Worm (Caenorhabditis elegans) whole organism, L2 larva: Measurements from ENCODE around the gene B0462.4.

Experiments used
- aly-2 ChIP-seq: fragments of 150-350 bp; optimal IDR thresholded peaks from 2 replicates; lab custom pipeline; 2014; ENCODE audit warnings: missing biosample characterization, missing genetic modification characterization
- ama-1 ChIP-seq: fragments of 150-350 bp; optimal IDR thresholded peaks from 2 replicates; lab custom pipeline; 2018; ENCODE audit warnings: inconsistent platforms
- elt-3 ChIP-seq: sonication (generic microtip); optimal IDR thresholded peaks from 2 replicates; lab custom pipeline; 2017; ENCODE audit warnings: missing biosample characterization, missing genetic modification characterization
- fos-1 ChIP-seq: fragments of 150-350 bp; optimal IDR thresholded peaks from 2 replicates; lab custom pipeline; 2014; ENCODE audit warnings: missing biosample characterization, missing genetic modification characterization
- mdl-1 ChIP-seq, 2 experiments: fragments of 150-350 bp in 1 of 2; sonication (generic microtip) in 1 of 2; optimal IDR thresholded peaks; 2 replicates each; lab custom pipeline; 2017; ENCODE audit warnings: missing biosample characterization in 2 of 2, missing genetic modification characterization in 2 of 2
- nhr-11 ChIP-seq: fragments of 150-350 bp; optimal IDR thresholded peaks from 2 replicates; lab custom pipeline; 2014; ENCODE audit warnings: missing biosample characterization, missing genetic modification characterization
- nhr-12 ChIP-seq: fragments of 150-350 bp; optimal IDR thresholded peaks from 2 replicates; lab custom pipeline; 2014; ENCODE audit warnings: missing biosample characterization, missing genetic modification characterization
- nhr-21 ChIP-seq: fragments of 150-350 bp; optimal IDR thresholded peaks from 2 replicates; lab custom pipeline; 2014; ENCODE audit warnings: missing biosample characterization, missing genetic modification characterization
- peb-1 ChIP-seq: fragments of 150-350 bp; optimal IDR thresholded peaks from 2 replicates; lab custom pipeline; 2014; ENCODE audit warnings: missing biosample characterization, missing genetic modification characterization
- snpc-4 ChIP-seq: fragments of 150-350 bp; optimal IDR thresholded peaks from 2 replicates; lab custom pipeline; 2014; ENCODE audit warnings: missing biosample characterization, missing genetic modification characterization
- unc-55 ChIP-seq: fragments of 150-350 bp; sonication (generic microtip); optimal IDR thresholded peaks from 3 replicates; lab custom pipeline; 2014; ENCODE audit warnings: missing biosample characterization, missing genetic modification reagents, missing genetic modification characterization
- unc-62 ChIP-seq: fragments of 150-350 bp; optimal IDR thresholded peaks from 2 replicates; lab custom pipeline; 2014; ENCODE audit warnings: missing biosample characterization, missing genetic modification reagents, missing genetic modification characterization
- ztf-1 ChIP-seq: fragments of 200-800 bp; sonication (Bioruptor generic); conservative IDR thresholded peaks from 2 replicates; pipeline ENCODE4 v1.3.6; 2022; ENCODE audit warnings: missing genetic modification characterization, missing compliant biosample characterization

DNA sequence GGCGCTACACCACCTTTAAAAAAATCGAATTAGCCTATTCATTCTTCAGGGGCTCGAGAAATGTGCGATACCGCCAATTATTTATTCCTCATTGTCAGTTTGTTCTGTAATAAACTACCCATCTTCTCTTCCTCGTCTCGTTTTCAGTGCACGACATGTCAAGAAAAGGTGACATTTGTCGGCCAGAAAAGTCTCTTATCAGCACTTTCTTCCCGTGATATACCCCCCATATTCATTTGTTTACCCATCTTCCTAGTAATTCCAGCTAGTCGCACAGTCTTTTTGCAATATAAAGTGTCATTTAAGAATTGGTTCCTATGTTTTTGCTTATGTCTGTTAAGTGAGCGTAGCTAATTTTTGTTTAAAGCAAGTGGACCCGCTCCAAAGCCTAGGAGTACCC lies 6.5 kb downstream of the B0462.4 start:
- no peak for TF ChIP-seq snpc-4
- TF ChIP-seq aly-2 (tag; lab: Kevin White, UChicago) = no peak
- no peak for TF ChIP-seq unc-62
- no peak for TF ChIP-seq peb-1 (tag; lab: Kevin White, UChicago)
- no peak for TF ChIP-seq ama-1 (lab: Kevin White, UChicago)
- no peak for TF ChIP-seq unc-55
- no peak for TF ChIP-seq ztf-1
- no peak for TF ChIP-seq nhr-11
- TF ChIP-seq nhr-21 (tag; lab: Kevin White, UChicago) = no peak
- no peak for TF ChIP-seq nhr-12 (tag; lab: Kevin White, UChicago)
- TF ChIP-seq elt-3 (tag; lab: Kevin White, UChicago) = no peak
- peak; percentile 70 for TF ChIP-seq fos-1 (tag; lab: Kevin White, UChicago)
- TF ChIP-seq mdl-1 (tag; optimal IDR thresholded peaks at IDR 0.05; lab: Kevin White, UChicago) = no peak
